Worm (Caenorhabditis elegans): ENCODE measurements around the gene F44E5.2.

- no peak for TF ChIP-seq ceh-82 (tag; optimal IDR thresholded peaks at IDR 0.05)
- no peak for TF ChIP-seq zag-1 (tag; optimal IDR thresholded peaks at IDR 0.05)
- TF ChIP-seq fkh-10 (GFP tag; optimal IDR thresholded peaks at IDR 0.05) = no peak
- no peak for TF ChIP-seq ztf-11 (tag; optimal IDR thresholded peaks at IDR 0.05)
- no peak for TF ChIP-seq unc-39 (tag; optimal IDR thresholded peaks at IDR 0.05)
- TF ChIP-seq snpc-4 (tag; optimal IDR thresholded peaks at IDR 0.05) = no peak
- TF ChIP-seq elt-2 (tag; optimal IDR thresholded peaks at IDR 0.05) = peak; percentile 76
- TF ChIP-seq skn-1 (tag; optimal IDR thresholded peaks at IDR 0.05) = no peak
- TF ChIP-seq nhr-237 (tag; optimal IDR thresholded peaks at IDR 0.05) = no peak
- no peak for TF ChIP-seq nhr-11 (tag; optimal IDR thresholded peaks at IDR 0.05)
- no peak for TF ChIP-seq nhr-76 (tag; optimal IDR thresholded peaks at IDR 0.05)
These were observed 37.9 kb upstream of the F44E5.2 start, which contains the start of gene alh-8 for ce11 chrII:11728545-11729105.

All from whole organism, L3 larva.